Worm (Caenorhabditis elegans) whole organism, midembryonic: ENCODE results near the gene melo-1.

Source experiments
- T22C8.4 ChIP-seq: fragments of 200-800 bp; sonication (Bioruptor generic); IDR thresholded peaks from 2 replicates; pipeline ENCODE4 v1.3.6; 2022; ENCODE audit warnings: missing genetic modification characterization, missing compliant biosample characterization
- cog-1 ChIP-seq: sonication (generic microtip); optimal IDR thresholded peaks from 2 replicates; lab custom pipeline; 2016; ENCODE audit warnings: missing genetic modification characterization, missing compliant biosample characterization
- flt-1 ChIP-seq: fragments of 200-800 bp; sonication (Bioruptor generic); IDR thresholded peaks from 2 replicates; pipeline ENCODE4 v1.3.6; 2022; ENCODE audit warnings: missing genetic modification characterization, missing compliant biosample characterization
- klf-2 ChIP-seq: fragments of 200-800 bp; sonication (Bioruptor generic); conservative IDR thresholded peaks from 2 replicates; pipeline ENCODE4 v1.3.6; 2022; ENCODE audit warnings: missing genetic modification reagents, missing genetic modification characterization, missing compliant biosample characterization
- med-1 ChIP-seq: sonication (generic microtip); optimal IDR thresholded peaks from 2 replicates; lab custom pipeline; 2017; ENCODE audit warnings: missing genetic modification characterization, mild to moderate bottlenecking, missing compliant biosample characterization, antibody characterized with exemption, missing genetic modification reagents; ENCODE audit not compliant: insufficient read depth
- ref-1 ChIP-seq: fragments of 200-800 bp; sonication (Bioruptor generic); conservative IDR thresholded peaks from 2 replicates; pipeline ENCODE4 v1.3.6; 2022; ENCODE audit warnings: missing genetic modification reagents, missing genetic modification characterization, missing compliant biosample characterization
- tab-1 ChIP-seq: fragments of 200-800 bp; sonication (Bioruptor generic); IDR thresholded peaks from 2 replicates; pipeline ENCODE4 v1.3.6; 2022; ENCODE audit warnings: missing genetic modification characterization, missing compliant biosample characterization
- ztf-23 ChIP-seq: fragments of 200-800 bp; sonication (Bioruptor generic); IDR thresholded peaks from 2 replicates; pipeline ENCODE4 v1.3.6; 2022; ENCODE audit warnings: missing genetic modification reagents, missing genetic modification characterization, missing compliant biosample characterization
- ztf-29 ChIP-seq: fragments of 200-800 bp; sonication (Bioruptor generic); IDR thresholded peaks from 2 replicates; pipeline ENCODE4 v1.3.6; 2022; ENCODE audit warnings: missing genetic modification reagents, missing genetic modification characterization, missing compliant biosample characterization

melo-1 gene

ce11 chrIV:14786374-14787136 is at the start of gene melo-1:
TSS of gene melo-1 (plus strand) at chrIV:14787031.
- no peak for TF ChIP-seq flt-1 (GFP tag; lab: Robert Waterston, UW)
- no peak for TF ChIP-seq ztf-23 (GFP tag; lab: Robert Waterston, UW)
- TF ChIP-seq klf-2, result no peak
- no peak for TF ChIP-seq ref-1 (GFP tag; lab: Robert Waterston, UW)
- TF ChIP-seq ztf-29, result no peak
- no peak for TF ChIP-seq med-1
- no peak for TF ChIP-seq tab-1
- no peak for TF ChIP-seq cog-1
- TF ChIP-seq T22C8.4 (GFP tag; lab: Robert Waterston, UW), result no peak

ce11 chrIV:14741926-14742325 is 44.9 kb upstream of the melo-1 start:
- no peak for TF ChIP-seq T22C8.4 (GFP tag; lab: Robert Waterston, UW)
- TF ChIP-seq klf-2, result no peak
- TF ChIP-seq ztf-23 (GFP tag; lab: Robert Waterston, UW), result no peak
- TF ChIP-seq tab-1, result no peak
- no peak for TF ChIP-seq ref-1 (GFP tag; lab: Robert Waterston, UW)
- TF ChIP-seq cog-1, result no peak
- no peak for TF ChIP-seq med-1
- TF ChIP-seq flt-1 (GFP tag; lab: Robert Waterston, UW), result no peak
- TF ChIP-seq ztf-29, result no peak

ce11 chrIV:14754912-14755311 is 31.9 kb upstream of the melo-1 start, which contains the start of gene Y57G11C.499:
TSS of gene Y57G11C.499 (minus strand) at chrIV:14754934.
- TF ChIP-seq med-1 (no peak), flt-1 (GFP tag; lab: Robert Waterston, UW) (no peak), klf-2 (no peak), T22C8.4 (GFP tag; lab: Robert Waterston, UW) (no peak), cog-1 (no peak), tab-1 (no peak), ref-1 (GFP tag; lab: Robert Waterston, UW) (no peak), ztf-23 (GFP tag; lab: Robert Waterston, UW) (no peak), ztf-29 (no peak)

- TF ChIP-seq T22C8.4 (GFP tag; lab: Robert Waterston, UW) (no peak), ztf-29 (no peak), flt-1 (GFP tag; lab: Robert Waterston, UW) (no peak), klf-2 (no peak), ztf-23 (GFP tag; lab: Robert Waterston, UW) (no peak), tab-1 (no peak), med-1 (no peak), cog-1 (no peak), ref-1 (GFP tag; lab: Robert Waterston, UW) (no peak)
Measured at ce11 chrIV:14757786-14758185, 29.0 kb upstream of the melo-1 start.

DNA sequence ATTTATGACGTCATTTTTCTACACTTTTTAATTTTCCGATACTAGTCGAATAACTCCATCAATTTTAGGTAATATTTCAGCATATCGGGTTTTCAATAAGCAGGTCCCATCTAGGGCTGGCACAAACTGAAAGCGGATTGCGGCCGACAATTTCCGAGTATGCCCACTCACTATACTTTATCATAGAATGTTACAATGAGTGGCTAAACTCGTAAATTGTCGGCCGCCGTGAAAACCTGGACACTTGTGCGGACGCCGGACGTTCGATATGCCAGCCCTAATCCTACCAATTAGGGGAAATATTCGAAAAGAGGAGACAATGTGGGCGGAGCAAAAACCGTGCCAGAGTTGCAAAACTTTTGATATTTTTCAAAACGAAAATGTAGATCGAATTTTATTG is 27.2 kb upstream of the melo-1 start:
- no peak for TF ChIP-seq klf-2
- no peak for TF ChIP-seq tab-1
- no peak for TF ChIP-seq cog-1
- no peak for TF ChIP-seq med-1

DNA sequence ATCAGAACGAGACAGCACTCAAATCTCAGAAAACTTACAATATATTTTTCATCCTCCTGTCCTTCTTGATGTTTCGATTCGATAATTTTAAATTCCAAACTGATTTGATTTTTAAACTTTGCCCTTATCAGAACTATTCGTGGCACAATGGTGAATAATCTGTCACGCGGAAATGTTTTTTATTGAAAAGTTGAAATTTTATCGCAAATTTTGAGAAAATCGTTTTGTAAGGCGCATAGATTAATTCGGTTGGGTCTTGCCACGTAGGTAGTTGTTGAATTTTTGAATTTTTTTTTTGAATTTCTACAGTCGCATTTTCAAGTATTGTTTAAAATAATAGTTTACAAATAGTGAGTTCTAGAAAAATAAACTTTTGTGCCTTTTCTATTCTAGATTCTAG is 26.0 kb upstream of the melo-1 start, which contains the start of gene ptp-5.2:
Gene ptp-5.2, minus strand, starts transcription at position 101 of the 400 bp plus-strand sequence.
- TF ChIP-seq klf-2 (no peak), tab-1 (no peak), flt-1 (GFP tag; lab: Robert Waterston, UW) (no peak)

DNA sequence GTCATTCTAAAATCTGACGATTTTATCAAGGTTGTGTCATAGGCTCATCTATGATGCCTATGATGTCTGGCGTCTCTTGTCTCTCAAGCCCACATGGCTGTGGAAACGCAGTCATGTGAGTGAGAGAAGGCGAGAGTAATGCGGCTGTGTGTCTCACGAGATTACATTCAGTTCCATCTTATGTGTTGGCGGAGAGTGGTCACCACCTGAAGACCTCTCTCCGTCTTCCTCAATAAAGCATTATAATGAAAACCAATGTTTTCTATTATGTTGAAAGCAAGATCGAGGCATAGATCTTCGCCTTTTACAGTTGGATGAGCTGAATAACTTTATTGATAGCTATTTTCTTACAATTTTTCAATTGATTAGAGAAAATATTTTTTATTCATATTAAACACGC is 23.5 kb upstream of the melo-1 start:
- peak; percentile 12 for TF ChIP-seq cog-1

- TF ChIP-seq klf-2 (no peak), T22C8.4 (GFP tag; lab: Robert Waterston, UW) (no peak), flt-1 (GFP tag; lab: Robert Waterston, UW) (no peak), ztf-23 (GFP tag; lab: Robert Waterston, UW) (no peak), tab-1 (no peak), ref-1 (GFP tag; lab: Robert Waterston, UW) (no peak), ztf-29 (no peak), med-1 (no peak), cog-1 (no peak)
Measured at ce11 chrIV:14763938-14764718, 22.7 kb upstream of the melo-1 start.

- TF ChIP-seq ref-1 (GFP tag; lab: Robert Waterston, UW) (no peak), flt-1 (GFP tag; lab: Robert Waterston, UW) (no peak), ztf-29 (no peak)
Measured at ce11 chrIV:14764719-14765173, 22.1 kb upstream of the melo-1 start.

- TF ChIP-seq flt-1 (GFP tag; lab: Robert Waterston, UW) (no peak), ref-1 (GFP tag; lab: Robert Waterston, UW) (no peak), med-1 (no peak), T22C8.4 (GFP tag; lab: Robert Waterston, UW) (no peak), tab-1 (no peak), cog-1 (no peak), ztf-23 (GFP tag; lab: Robert Waterston, UW) (no peak), ztf-29 (no peak), klf-2 (no peak)
Measured at ce11 chrIV:14765336-14765735, 21.5 kb upstream of the melo-1 start, which contains the start of gene Y57G11C.5. TSS of gene Y57G11C.5 (minus strand) at chrIV:14765436.

DNA sequence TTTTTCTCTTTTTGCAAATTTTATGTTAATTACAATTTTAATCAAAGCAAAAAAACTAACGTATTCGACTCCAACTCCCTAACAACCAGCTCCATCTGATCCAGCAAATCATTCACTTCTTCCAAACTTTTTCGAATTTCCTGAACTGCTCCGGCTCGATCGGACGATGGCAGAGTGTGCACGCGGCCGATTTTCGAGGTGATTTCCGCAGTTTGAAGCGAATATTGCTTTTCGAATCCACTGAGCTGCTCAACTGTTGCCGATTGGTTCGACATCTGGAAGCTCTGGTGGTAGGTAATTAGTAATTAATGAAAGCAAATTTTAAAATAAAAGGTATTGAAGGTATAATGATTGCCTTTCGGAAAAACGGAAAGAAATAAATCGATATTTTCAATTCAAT is 20.4 kb upstream of the melo-1 start, which contains the start of gene vti-1:
Gene vti-1, minus strand, starts transcription at position 284 of the 400 bp plus-strand sequence.
- TF ChIP-seq klf-2 (no peak), ztf-23 (GFP tag; lab: Robert Waterston, UW) (no peak), T22C8.4 (GFP tag; lab: Robert Waterston, UW) (no peak), flt-1 (GFP tag; lab: Robert Waterston, UW) (no peak), ref-1 (GFP tag; lab: Robert Waterston, UW) (no peak), ztf-29 (no peak)
